Fruit fly (Drosophila melanogaster): Measurements from ENCODE around the gene b.

The b gene

DNA sequence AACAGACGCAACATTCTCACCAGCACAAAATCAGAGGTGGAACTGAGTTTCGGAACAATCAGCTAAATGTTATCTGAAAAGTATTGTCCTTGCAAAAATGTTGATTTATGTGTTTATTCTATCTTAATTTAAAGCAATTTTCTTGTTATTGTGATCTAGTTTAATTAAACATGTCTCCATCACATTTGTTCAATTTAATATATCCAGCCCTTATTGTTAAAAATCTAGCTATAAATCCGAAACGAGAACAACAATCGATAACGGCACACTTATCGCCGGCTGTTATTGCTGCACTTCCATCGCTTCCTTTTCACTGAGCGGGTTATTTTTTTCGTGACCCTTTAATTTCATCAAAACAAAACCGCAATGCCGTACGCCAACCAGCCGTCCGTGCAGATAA, 12.0 kb downstream of the b start, which contains the start of the genes GatC, PolG2 and Polr2C (continued):
- TF ChIP-seq CG8290 (GFP tag; optimal IDR thresholded peaks at IDR 0.05) (no peak), CG8290 (tag; optimal IDR thresholded peaks at IDR 0.05) (no peak), CG17328 (GFP tag; IDR thresholded peaks at IDR 0.05) (no peak), Aef1 (GFP tag; IDR thresholded peaks at IDR 0.05) (no peak), Spps (tag; optimal IDR thresholded peaks at IDR 0.05) (no peak), zen2 (GFP tag; IDR thresholded peaks at IDR 0.05; ENCODE audit: partially characterized antibody) (peak; percentile 56; the same call in 2 of the 3 replicates), bigmax (GFP tag; optimal IDR thresholded peaks at IDR 0.05) (no peak), CG13296 (GFP tag; optimal IDR thresholded peaks at IDR 0.05) (no peak), CG5180 (GFP tag; optimal IDR thresholded peaks at IDR 0.05) (no peak), ewg (GFP tag; optimal IDR thresholded peaks at IDR 0.05) (no peak), chm (GFP tag; IDR thresholded peaks at IDR 0.05) (no peak), tx (GFP tag; optimal IDR thresholded peaks at IDR 0.05) (peak; percentile 23), ERR (GFP tag; optimal IDR thresholded peaks at IDR 0.05) (no peak), CG14050 (GFP tag; IDR thresholded peaks at IDR 0.05) (no peak), CG10654 (GFP tag; optimal IDR thresholded peaks at IDR 0.05) (no peak), fd3F (GFP tag; optimal IDR thresholded peaks at IDR 0.05) (no peak), CG12219 (GFP tag; optimal IDR thresholded peaks at IDR 0.05) (no peak), gce (GFP tag; IDR thresholded peaks at IDR 0.05) (no peak), CG9797 (GFP tag; optimal IDR thresholded peaks at IDR 0.05) (peak; percentile 5), CoRest (tag; optimal IDR thresholded peaks at IDR 0.05) (peak; percentile 56), gem (tag; optimal IDR thresholded peaks at IDR 0.05) (no peak), HmgZ (tag; optimal IDR thresholded peaks at IDR 0.05) (peak; percentile 61), CG18619 (GFP tag; optimal IDR thresholded peaks at IDR 0.05) (no peak), nau (GFP tag; optimal IDR thresholded peaks at IDR 0.05) (no peak), PHDP (tag; optimal IDR thresholded peaks at IDR 0.05) (no peak), Side (GFP tag; optimal IDR thresholded peaks at IDR 0.05) (peak; percentile 26), CG30020 (tag; optimal IDR thresholded peaks at IDR 0.05) (peak; percentile 55), C15 (GFP tag; IDR thresholded peaks at IDR 0.05) (no peak), Ptx1 (GFP tag; IDR thresholded peaks at IDR 0.05) (peak; percentile 60), dati (GFP tag; IDR thresholded peaks at IDR 0.05) (no peak), CHES-1-like (GFP tag; optimal IDR thresholded peaks at IDR 0.05) (peak; percentile 72), Hr39 (optimal IDR thresholded peaks at IDR 0.05) (no peak), btn (GFP tag; optimal IDR thresholded peaks at IDR 0.05) (no peak), exex (tag; optimal IDR thresholded peaks at IDR 0.05) (no peak), mam (GFP tag; optimal IDR thresholded peaks at IDR 0.05) (peak; percentile 63), CG6854 (GFP tag; optimal IDR thresholded peaks at IDR 0.05) (no peak), inv (GFP tag; IDR thresholded peaks at IDR 0.05; ENCODE audit: partially characterized antibody) (peak; percentile 72), Bteb2 (GFP tag; optimal IDR thresholded peaks at IDR 0.05) (peak; percentile 58), CG2120 (GFP tag; optimal IDR thresholded peaks at IDR 0.05) (peak; percentile 70), CG33213 (GFP tag; optimal IDR thresholded peaks at IDR 0.05) (peak; percentile 27), dpn (GFP tag; optimal IDR thresholded peaks at IDR 0.05) (peak; percentile 28 to 66), CG4854 (GFP tag; optimal IDR thresholded peaks at IDR 0.05) (peak; percentile 2), Awh (GFP tag; IDR thresholded peaks at IDR 0.05) (no peak), ttk (GFP tag; IDR thresholded peaks at IDR 0.05) (peak; percentile 10; the same call in 1 of the 2 replicates), BtbVII (GFP tag; optimal IDR thresholded peaks at IDR 0.05) (no peak), h (optimal IDR thresholded peaks at IDR 0.05) (no peak), B-H2 (GFP tag; optimal IDR thresholded peaks at IDR 0.05) (peak; percentile 22), NC2β (GFP tag; optimal IDR thresholded peaks at IDR 0.05) (peak; percentile 33), CG3726 (GFP tag; IDR thresholded peaks at IDR 0.05) (no peak), CG11723 (GFP tag; optimal IDR thresholded peaks at IDR 0.05) (no peak), CG9727 (GFP tag; optimal IDR thresholded peaks at IDR 0.05) (peak; percentile 24), cato (GFP tag; optimal IDR thresholded peaks at IDR 0.05; ENCODE audit: borderline replicate concordance) (no peak)

Measured in whole organism, embryonic.